Fruit fly (Drosophila melanogaster) whole organism: ENCODE data around the gene CG5854.

ENCODE experiments used
- CG8478 ChIP-seq: fragments of >200 bp; optimal IDR thresholded peaks from 2 replicates; lab custom pipeline; 2018; ENCODE audit warnings: inconsistent platforms
- EcR ChIP-seq, 2 experiments: fragments of >200 bp; optimal IDR thresholded peaks; 2 replicates each; lab custom pipeline; 2017; ENCODE audit warnings: missing biosample characterization in 2 of 2, missing genetic modification characterization in 2 of 2, missing genetic modification reagents in 2 of 2
- pan ChIP-seq: fragments of >200 bp; optimal IDR thresholded peaks from 2 replicates; lab custom pipeline; 2017
- psq ChIP-seq: fragments of >200 bp; optimal IDR thresholded peaks from 2 replicates; lab custom pipeline; 2017
- usp ChIP-seq: fragments of >200 bp; optimal IDR thresholded peaks from 2 replicates; lab custom pipeline; 2017; ENCODE audit warnings: missing biosample characterization, missing genetic modification characterization, mixed read lengths

dm6 chr3R:23939921-23940839 lies 6.5 kb downstream of the CG5854 start:
- TF ChIP-seq pan: no peak
- no peak for TF ChIP-seq psq (lab: Kevin White, UChicago)
- TF ChIP-seq CG8478 (lab: Kevin White, UChicago): no peak
- no peak for TF ChIP-seq usp (GFP tag; lab: Kevin White, UChicago)
- no peak for TF ChIP-seq EcR (GFP tag; optimal IDR thresholded peaks at IDR 0.05; lab: Kevin White, UChicago)
